Worm (Caenorhabditis elegans) whole organism, L4 larva: ENCODE measurements around the gene T21B4.3.
A peak's percentile ranks its signal among the peaks of the same experiment; 100 is the strongest.

Source experiments
- D1046.2 ChIP-seq: fragments of 200-800 bp; sonication (Bioruptor generic); IDR thresholded peaks from 2 replicates; pipeline ENCODE4 v1.3.6; 2022; ENCODE audit warnings: missing genetic modification characterization, missing compliant biosample characterization
- F37D6.2 ChIP-seq: sonication (generic microtip); optimal IDR thresholded peaks from 2 replicates; lab custom pipeline; 2016; ENCODE audit warnings: mild to moderate bottlenecking, missing genetic modification characterization, missing compliant biosample characterization
- F49E8.2 ChIP-seq: sonication (generic microtip); optimal IDR thresholded peaks from 2 replicates; lab custom pipeline; 2016; ENCODE audit warnings: missing compliant biosample characterization, mild to moderate bottlenecking, missing genetic modification characterization, borderline replicate concordance
- R02D3.7 ChIP-seq: fragments of 150-350 bp; sonication (generic microtip); optimal IDR thresholded peaks from 3 replicates; lab custom pipeline; 2014; ENCODE audit warnings: missing biosample characterization, missing genetic modification characterization
- T26A8.4 ChIP-seq: fragments of 200-800 bp; sonication (Bioruptor generic); IDR thresholded peaks from 2 replicates; pipeline ENCODE4 v1.3.6; 2022; ENCODE audit warnings: missing genetic modification characterization, missing compliant biosample characterization
- Y5F2A.4 ChIP-seq: fragments of 200-800 bp; sonication (Bioruptor generic); optimal IDR thresholded peaks from 2 replicates; lab custom pipeline; 2018; ENCODE audit warnings: mild to moderate bottlenecking, missing genetic modification characterization, missing compliant biosample characterization
- Y75B8A.6 ChIP-seq: fragments of 200-800 bp; sonication (Bioruptor generic); IDR thresholded peaks from 2 replicates; pipeline ENCODE4 v1.3.6; 2022; ENCODE audit warnings: missing genetic modification reagents, missing genetic modification characterization, missing compliant biosample characterization
- ZK337.2 ChIP-seq: fragments of 200-800 bp; sonication (Bioruptor generic); IDR thresholded peaks from 2 replicates; pipeline ENCODE4 v1.3.6; 2022; ENCODE audit warnings: missing genetic modification reagents, missing genetic modification characterization, missing compliant biosample characterization
- arid-1 ChIP-seq: fragments of 200-800 bp; sonication (Bioruptor generic); conservative IDR thresholded peaks from 2 replicates; pipeline ENCODE4 v1.3.6; 2022; ENCODE audit warnings: missing genetic modification reagents, missing genetic modification characterization, missing compliant biosample characterization
- ceh-32 ChIP-seq: sonication (generic microtip); optimal IDR thresholded peaks from 2 replicates; lab custom pipeline; 2016; ENCODE audit warnings: mild to moderate bottlenecking, missing genetic modification characterization, missing compliant biosample characterization; ENCODE audit not compliant: poor library complexity
- ceh-44 ChIP-seq: fragments of 200-800 bp; sonication (Bioruptor generic); IDR thresholded peaks from 2 replicates; pipeline ENCODE4 v1.3.6; 2022; ENCODE audit warnings: missing genetic modification reagents, missing genetic modification characterization, missing compliant biosample characterization
- cey-2 ChIP-seq: sonication (generic microtip); optimal IDR thresholded peaks from 3 replicates; lab custom pipeline; 2017; ENCODE audit warnings: missing genetic modification characterization, mild to moderate bottlenecking, missing compliant biosample characterization, antibody characterized with exemption, borderline replicate concordance; ENCODE audit not compliant: insufficient read depth
- daf-12 ChIP-seq: fragments of 150-350 bp; optimal IDR thresholded peaks from 2 replicates; lab custom pipeline; 2014; ENCODE audit warnings: missing biosample characterization, missing genetic modification reagents, missing genetic modification characterization
- daf-19 ChIP-seq: fragments of 200-800 bp; sonication (Bioruptor generic); conservative IDR thresholded peaks from 2 replicates; pipeline ENCODE4 v1.3.6; 2022; ENCODE audit warnings: missing genetic modification characterization, missing compliant biosample characterization
- daf-8 ChIP-seq: fragments of 200-800 bp; sonication (Bioruptor generic); IDR thresholded peaks from 2 replicates; pipeline ENCODE4 v1.3.6; 2022; ENCODE audit warnings: missing genetic modification characterization, missing compliant biosample characterization
- dmd-6 ChIP-seq: fragments of 200-800 bp; sonication (Bioruptor generic); IDR thresholded peaks from 2 replicates; pipeline ENCODE4 v1.3.6; 2022; ENCODE audit warnings: missing genetic modification reagents, missing genetic modification characterization, missing compliant biosample characterization
- dmd-8 ChIP-seq: fragments of 200-800 bp; sonication (Bioruptor generic); IDR thresholded peaks from 2 replicates; pipeline ENCODE4 v1.3.6; 2022; ENCODE audit warnings: missing genetic modification characterization, missing compliant biosample characterization
- duxl-1 ChIP-seq: sonication (generic microtip); optimal IDR thresholded peaks from 2 replicates; lab custom pipeline; 2016; ENCODE audit warnings: mild to moderate bottlenecking, missing genetic modification characterization, moderate library complexity, missing compliant biosample characterization; ENCODE audit not compliant: poor library complexity
- dve-1 ChIP-seq: sonication (generic microtip); optimal IDR thresholded peaks from 2 replicates; lab custom pipeline; 2017; ENCODE audit warnings: antibody characterized with exemption, mild to moderate bottlenecking, missing genetic modification characterization, missing compliant biosample characterization; ENCODE audit not compliant: insufficient read depth
- egl-27 ChIP-seq: sonication (generic microtip); optimal IDR thresholded peaks from 3 replicates; lab custom pipeline; 2017; ENCODE audit warnings: missing biosample characterization, missing genetic modification reagents, missing genetic modification characterization
- fkh-10 ChIP-seq: fragments of 150-350 bp; optimal IDR thresholded peaks from 2 replicates; lab custom pipeline; 2014; ENCODE audit warnings: missing biosample characterization, missing genetic modification reagents, missing genetic modification characterization
- fos-1 ChIP-seq: fragments of 150-350 bp; optimal IDR thresholded peaks from 2 replicates; lab custom pipeline; 2014; ENCODE audit warnings: missing biosample characterization, missing genetic modification characterization
- hif-1 ChIP-seq, 2 experiments: sonication (generic microtip); optimal IDR thresholded peaks; 2 replicates each; lab custom pipeline; 2016 to 2017; ENCODE audit warnings: missing compliant biosample characterization in 2 of 2, missing genetic modification characterization in 2 of 2, missing genetic modification reagents in 2 of 2, missing genotype in 2 of 2, mild to moderate bottlenecking in 1 of 2
- hlh-11 ChIP-seq: fragments of 200-800 bp; sonication (Bioruptor generic); optimal IDR thresholded peaks from 2 replicates; lab custom pipeline; 2018; ENCODE audit warnings: mild to moderate bottlenecking, missing genetic modification characterization, missing compliant biosample characterization
- hlh-30 ChIP-seq: sonication (generic microtip); optimal IDR thresholded peaks from 2 replicates; lab custom pipeline; 2017; ENCODE audit warnings: antibody characterized with exemption, mild to moderate bottlenecking, missing genetic modification characterization, missing compliant biosample characterization; ENCODE audit not compliant: insufficient read depth
- hmg-1.1 ChIP-seq: fragments of 200-800 bp; sonication (Bioruptor generic); IDR thresholded peaks from 2 replicates; pipeline ENCODE4 v1.3.6; 2022; ENCODE audit warnings: missing genetic modification reagents, missing genetic modification characterization, missing compliant biosample characterization
- jun-1 ChIP-seq: fragments of 150-350 bp; optimal IDR thresholded peaks from 2 replicates; lab custom pipeline; 2014; ENCODE audit warnings: missing biosample characterization, missing genetic modification reagents, missing genetic modification characterization
- lin-39 ChIP-seq: fragments of 150-350 bp; optimal IDR thresholded peaks from 2 replicates; lab custom pipeline; 2014; ENCODE audit warnings: missing biosample characterization, missing genetic modification reagents, missing genetic modification characterization
- lsy-2 ChIP-seq, 2 experiments: fragments of 150-350 bp in 1 of 2; sonication (generic microtip) in 1 of 2; optimal IDR thresholded peaks; 2 replicates each; lab custom pipeline; 2014 to 2017; ENCODE audit warnings: missing biosample characterization in 2 of 2, missing genetic modification characterization in 2 of 2
- madf-9 ChIP-seq: fragments of 200-800 bp; sonication (Bioruptor generic); conservative IDR thresholded peaks from 2 replicates; pipeline ENCODE4 v1.3.6; 2022; ENCODE audit warnings: missing genetic modification reagents, missing genetic modification characterization, missing compliant biosample characterization
- mxl-3 ChIP-seq: fragments of 200-800 bp; sonication (Bioruptor generic); optimal IDR thresholded peaks from 2 replicates; lab custom pipeline; 2018; ENCODE audit warnings: mild to moderate bottlenecking, missing genetic modification characterization, missing compliant biosample characterization
- nhr-25 ChIP-seq: sonication (generic microtip); optimal IDR thresholded peaks from 2 replicates; lab custom pipeline; 2017; ENCODE audit warnings: missing genetic modification characterization, mild to moderate bottlenecking, missing compliant biosample characterization, antibody characterized with exemption, moderate library complexity, borderline replicate concordance; ENCODE audit not compliant: insufficient read depth
- nhr-28 ChIP-seq: fragments of 150-350 bp; optimal IDR thresholded peaks from 2 replicates; lab custom pipeline; 2014; ENCODE audit warnings: missing biosample characterization, missing genetic modification characterization
- nhr-48 ChIP-seq: sonication (generic microtip); optimal IDR thresholded peaks from 2 replicates; lab custom pipeline; 2016; ENCODE audit warnings: mild to moderate bottlenecking, missing genetic modification characterization, missing compliant biosample characterization
- nhr-76 ChIP-seq: fragments of 150-350 bp; optimal IDR thresholded peaks from 2 replicates; lab custom pipeline; 2014; ENCODE audit warnings: missing biosample characterization, missing genetic modification characterization
- pha-4 ChIP-seq, 2 experiments: fragments of 150-350 bp in 1 of 2; fragments of 200-800 bp in 1 of 2; sonication (Bioruptor generic) in 1 of 2; IDR thresholded peaks in 1 of 2; optimal IDR thresholded peaks in 1 of 2; 2 replicates each; pipeline versions ENCODE4 v1.3.6 to Lab custom; 2014 to 2022; ENCODE audit warnings: missing genetic modification characterization in 2 of 2, missing genetic modification reagents in 2 of 2, missing biosample characterization in 1 of 2, missing compliant biosample characterization in 1 of 2
- php-3 ChIP-seq: fragments of 200-800 bp; sonication (Bioruptor generic); IDR thresholded peaks from 2 replicates; pipeline ENCODE4 v1.3.6; 2022; ENCODE audit warnings: missing genetic modification reagents, missing genetic modification characterization, missing compliant biosample characterization
- pqm-1 ChIP-seq: sonication (generic microtip); optimal IDR thresholded peaks from 2 replicates; lab custom pipeline; 2017; ENCODE audit warnings: missing biosample characterization, missing genetic modification characterization
- rbr-2 ChIP-seq: sonication (generic microtip); optimal IDR thresholded peaks from 2 replicates; lab custom pipeline; 2016; ENCODE audit warnings: missing genotype, missing genetic modification characterization, missing compliant biosample characterization
- saeg-2 ChIP-seq: fragments of 200-800 bp; sonication (Bioruptor generic); IDR thresholded peaks from 2 replicates; pipeline ENCODE4 v1.3.6; 2022; ENCODE audit warnings: missing genetic modification reagents, missing genetic modification characterization, missing compliant biosample characterization
- snpc-1.2 ChIP-seq: fragments of 200-800 bp; sonication (Bioruptor generic); IDR thresholded peaks from 2 replicates; pipeline ENCODE4 v1.3.6; 2022; ENCODE audit warnings: missing genetic modification reagents, missing genetic modification characterization, missing compliant biosample characterization
- snpc-4 ChIP-seq: fragments of 150-350 bp; optimal IDR thresholded peaks from 2 replicates; lab custom pipeline; 2014; ENCODE audit warnings: missing biosample characterization, missing genetic modification characterization
- tra-1 ChIP-seq: fragments of 200-800 bp; sonication (Bioruptor generic); IDR thresholded peaks from 2 replicates; pipeline ENCODE4 v1.3.6; 2022; ENCODE audit warnings: missing genetic modification reagents, missing genetic modification characterization, missing compliant biosample characterization
- unc-62 ChIP-seq, 3 experiments: fragments of 150-350 bp in 1 of 3; sonication (generic microtip); optimal IDR thresholded peaks in 2 of 3; peaks in 1 of 3; 1 replicate in 1 of 3; 2 replicates in 2 of 3; lab custom pipeline; 2014 to 2017; ENCODE audit warnings: missing biosample characterization in 3 of 3, missing genetic modification characterization in 3 of 3, missing genetic modification reagents in 3 of 3, missing genotype in 1 of 3
- zag-1 ChIP-seq: fragments of 150-350 bp; optimal IDR thresholded peaks from 2 replicates; lab custom pipeline; 2014; ENCODE audit warnings: missing biosample characterization, missing genetic modification characterization
- zfp-2 ChIP-seq: sonication (generic microtip); optimal IDR thresholded peaks from 2 replicates; lab custom pipeline; 2016; ENCODE audit warnings: mild to moderate bottlenecking, missing genetic modification characterization, missing compliant biosample characterization
- zip-11 ChIP-seq: fragments of 200-800 bp; sonication (Bioruptor generic); IDR thresholded peaks from 2 replicates; pipeline ENCODE4 v1.3.6; 2022; ENCODE audit warnings: missing genetic modification characterization, missing compliant biosample characterization
- zip-2 ChIP-seq: fragments of 150-350 bp; optimal IDR thresholded peaks from 2 replicates; lab custom pipeline; 2014; ENCODE audit warnings: missing biosample characterization, missing genetic modification characterization

T21B4.3 gene

DNA sequence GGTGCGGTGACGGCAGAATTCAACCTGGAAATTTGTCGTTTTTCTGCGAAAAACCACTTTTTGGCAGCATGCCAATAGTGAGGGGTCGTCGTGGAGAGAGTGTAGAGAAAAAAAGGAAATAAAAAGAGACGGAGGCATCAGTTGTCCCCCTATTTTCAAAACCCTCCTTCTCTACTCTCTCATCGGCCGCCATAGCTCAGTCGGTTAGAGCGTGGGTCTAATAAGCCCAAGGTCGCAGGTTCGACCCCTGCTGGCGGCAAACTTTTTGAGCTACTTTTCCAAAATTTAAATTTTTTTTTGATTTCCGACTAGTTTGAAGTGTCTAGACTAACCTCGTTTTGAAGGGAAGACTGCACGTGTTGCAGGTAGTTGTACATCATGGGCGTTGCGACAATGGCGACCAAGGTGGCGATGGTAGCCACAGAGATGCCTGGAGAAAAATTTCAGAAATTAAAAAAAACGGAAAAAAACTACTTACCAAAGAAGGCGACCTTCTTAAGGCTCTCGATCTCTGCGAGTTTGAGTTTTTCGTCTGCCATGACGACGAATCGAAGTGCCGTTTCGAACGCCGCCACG is 2.2 kb downstream of the T21B4.3 start, which contains the start of gene col-85 (continued):
- TF ChIP-seq unc-62 (GFP tag; optimal IDR thresholded peaks at IDR 0.05 in 1 of 2; lab: Kevin White, UChicago), result peak in 1 of 2 experiments; percentile 79
- no peak for TF ChIP-seq unc-62 (tag; optimal IDR thresholded peaks at IDR 0.05; lab: Kevin White, UChicago)
- peak; percentile 87 for TF ChIP-seq madf-9 (GFP tag; lab: Robert Waterston, UW)
- peak; percentile 91 for TF ChIP-seq arid-1 (GFP tag; lab: Robert Waterston, UW)
- TF ChIP-seq Y5F2A.4 (GFP tag; lab: Kevin White, UChicago), result peak; percentile 79
- peak; percentile 95 for TF ChIP-seq dmd-8
- no peak for TF ChIP-seq nhr-25
- TF ChIP-seq hmg-1.1 (GFP tag; lab: Robert Waterston, UW), result peak; percentile 98
- TF ChIP-seq daf-8 (GFP tag; lab: Robert Waterston, UW), result 0 out of 2 replicates have a peak, but pooled peaks have one; percentile 71
- peak; percentile 48 for TF ChIP-seq nhr-28 (tag; lab: Kevin White, UChicago)
- peak; percentile 30 for TF ChIP-seq fkh-10
- no peak for TF ChIP-seq zag-1 (tag; lab: Kevin White, UChicago)
- peak; percentile 66 for TF ChIP-seq hlh-11 (tag; lab: Kevin White, UChicago)
- TF ChIP-seq ZK337.2 (GFP tag; lab: Robert Waterston, UW), result peak; percentile 93
- TF ChIP-seq daf-19 (GFP tag; lab: Robert Waterston, UW), result no peak
- TF ChIP-seq duxl-1, result peak; percentile 82
- TF ChIP-seq php-3 (GFP tag; lab: Robert Waterston, UW), result peak; percentile 84
- TF ChIP-seq nhr-48, result peak; percentile 67
- TF ChIP-seq hif-1 (tag; optimal IDR thresholded peaks at IDR 0.05; lab: Kevin White, UChicago), result peak; percentile 5 to 68
- peak; percentile 71 for TF ChIP-seq snpc-4 (tag; lab: Kevin White, UChicago)
- TF ChIP-seq Y75B8A.6 (GFP tag; lab: Robert Waterston, UW), result peak; percentile 73; the same call in 1 of the 2 replicates
- peak; percentile 92 for TF ChIP-seq ceh-44
- TF ChIP-seq daf-12 (tag; lab: Kevin White, UChicago), result no peak
- no peak for TF ChIP-seq egl-27 (tag; lab: Kevin White, UChicago)
- peak; percentile 88 for TF ChIP-seq snpc-1.2
- peak; percentile 65 for TF ChIP-seq hlh-30 (tag; lab: Kevin White, UChicago)
- TF ChIP-seq R02D3.7 (tag; lab: Kevin White, UChicago), result peak; percentile 21
- TF ChIP-seq lin-39 (tag; lab: Kevin White, UChicago), result no peak
- peak; percentile 53 for TF ChIP-seq F37D6.2 (tag; lab: Kevin White, UChicago)
- TF ChIP-seq mxl-3 (GFP tag; lab: Kevin White, UChicago), result peak; percentile 42
- TF ChIP-seq saeg-2, result peak; percentile 57; the same call in 1 of the 2 replicates
- TF ChIP-seq zip-11 (GFP tag; lab: Robert Waterston, UW), result 0 out of 2 replicates have a peak, but pooled peaks have one; percentile 53
- TF ChIP-seq tra-1 (GFP tag; lab: Robert Waterston, UW), result peak; percentile 94
- no peak for TF ChIP-seq jun-1 (tag; lab: Kevin White, UChicago)
- peak; percentile 60 for TF ChIP-seq zip-2 (tag; lab: Kevin White, UChicago)
- peak; percentile 48 for TF ChIP-seq zfp-2 (tag; lab: Kevin White, UChicago)
- TF ChIP-seq cey-2 (tag; lab: Kevin White, UChicago), result no peak
- peak; percentile 92 for TF ChIP-seq T26A8.4 (GFP tag; lab: Robert Waterston, UW)
- no peak for TF ChIP-seq dve-1
- peak; percentile 95 for TF ChIP-seq pha-4 (GFP tag; IDR thresholded peaks at IDR 0.05; lab: Robert Waterston, UW)
- no peak for TF ChIP-seq pha-4 (tag; optimal IDR thresholded peaks at IDR 0.05; lab: Kevin White, UChicago)
- peak; percentile 49 for TF ChIP-seq F49E8.2 (tag; lab: Kevin White, UChicago)
- TF ChIP-seq ceh-32 (tag; lab: Kevin White, UChicago), result peak; percentile 2
- peak; percentile 91 for TF ChIP-seq D1046.2 (GFP tag; lab: Robert Waterston, UW)
- no peak for TF ChIP-seq fos-1 (tag; lab: Kevin White, UChicago)
- peak; percentile 87 for TF ChIP-seq rbr-2 (tag; lab: Kevin White, UChicago)
- TF ChIP-seq dmd-6, result peak; percentile 79
- TF ChIP-seq lsy-2 (tag; optimal IDR thresholded peaks at IDR 0.05; lab: Kevin White, UChicago), result no peak
- TF ChIP-seq pqm-1 (tag; lab: Kevin White, UChicago), result no peak
- TF ChIP-seq nhr-76 (tag; lab: Kevin White, UChicago), result no peak
